Worm (Caenorhabditis elegans): ENCODE data around the gene col-132.

ce11 chrIV:13116679-13117078 is 25.8 kb upstream of the col-132 start:
- TF ChIP-seq klf-2 (GFP tag; conservative IDR thresholded peaks at IDR 0.05) (no peak), cog-1 (tag; optimal IDR thresholded peaks at IDR 0.05) (no peak)
